Worm (Caenorhabditis elegans): ENCODE measurements around the gene F01D5.7.

ce11 chrII:13968979-13969378 lies 39.5 kb upstream of the F01D5.7 start, which contains the start of gene sre-43:
- TF ChIP-seq dpl-1 (GFP tag; optimal IDR thresholded peaks at IDR 0.05) (no peak), ztf-11 (tag; optimal IDR thresholded peaks at IDR 0.05) (no peak)

Data from whole organism, L1 larva.